Worm (Caenorhabditis elegans) whole organism, L2 larva: ENCODE data around the gene C30G12.6.
A peak's percentile ranks its signal among the peaks of the same experiment; 100 is the strongest.

Experiments used
- R02D3.7 ChIP-seq: fragments of 150-350 bp; optimal IDR thresholded peaks from 2 replicates; lab custom pipeline; 2014; ENCODE audit warnings: missing biosample characterization, missing genetic modification characterization
- elt-3 ChIP-seq: sonication (generic microtip); optimal IDR thresholded peaks from 2 replicates; lab custom pipeline; 2017; ENCODE audit warnings: missing biosample characterization, missing genetic modification characterization
- fos-1 ChIP-seq: fragments of 150-350 bp; optimal IDR thresholded peaks from 2 replicates; lab custom pipeline; 2014; ENCODE audit warnings: missing biosample characterization, missing genetic modification characterization
- lin-13 ChIP-seq: fragments of 150-350 bp; optimal IDR thresholded peaks from 2 replicates; lab custom pipeline; 2014; ENCODE audit warnings: missing biosample characterization, missing genetic modification reagents, missing genetic modification characterization
- lin-39 ChIP-seq: fragments of 150-350 bp; optimal IDR thresholded peaks from 2 replicates; lab custom pipeline; 2014; ENCODE audit warnings: missing biosample characterization, missing genetic modification reagents, missing genetic modification characterization
- mdl-1 ChIP-seq, 2 experiments: fragments of 150-350 bp in 1 of 2; sonication (generic microtip) in 1 of 2; optimal IDR thresholded peaks; 2 replicates each; lab custom pipeline; 2017; ENCODE audit warnings: missing biosample characterization in 2 of 2, missing genetic modification characterization in 2 of 2
- nhr-12 ChIP-seq: fragments of 150-350 bp; optimal IDR thresholded peaks from 2 replicates; lab custom pipeline; 2014; ENCODE audit warnings: missing biosample characterization, missing genetic modification characterization
- nhr-129 ChIP-seq: fragments of 150-350 bp; optimal IDR thresholded peaks from 2 replicates; lab custom pipeline; 2014; ENCODE audit warnings: missing biosample characterization, missing genetic modification characterization
- peb-1 ChIP-seq: fragments of 150-350 bp; optimal IDR thresholded peaks from 2 replicates; lab custom pipeline; 2014; ENCODE audit warnings: missing biosample characterization, missing genetic modification characterization

ce11 chrII:7272513-7272912, 23.3 kb downstream of the C30G12.6 start:
- TF ChIP-seq nhr-12 (tag; lab: Kevin White, UChicago), result no peak
- no peak for TF ChIP-seq lin-13 (GFP tag; lab: Kevin White, UChicago)
- TF ChIP-seq R02D3.7 (tag; lab: Kevin White, UChicago), result no peak
- TF ChIP-seq peb-1, result no peak
- no peak for TF ChIP-seq elt-3 (tag; lab: Kevin White, UChicago)
- peak; percentile 17 for TF ChIP-seq fos-1 (tag; lab: Kevin White, UChicago)
- peak in 1 of 2 experiments; percentile 6 for TF ChIP-seq mdl-1 (tag; optimal IDR thresholded peaks at IDR 0.05; lab: Kevin White, UChicago)
- no peak for TF ChIP-seq lin-39 (tag; lab: Kevin White, UChicago)
- TF ChIP-seq nhr-129 (tag; lab: Kevin White, UChicago), result no peak
